Fruit fly (Drosophila melanogaster): ENCODE results near the gene CG13049.

- no peak for TF ChIP-seq pan (optimal IDR thresholded peaks at IDR 0.05)
- TF ChIP-seq Dll (optimal IDR thresholded peaks at IDR 0.05): no peak
- TF ChIP-seq CG8478 (optimal IDR thresholded peaks at IDR 0.05): no peak
- TF ChIP-seq EcR (GFP tag; optimal IDR thresholded peaks at IDR 0.05): no peak
- no peak for TF ChIP-seq usp (GFP tag; optimal IDR thresholded peaks at IDR 0.05)
- TF ChIP-seq psq (optimal IDR thresholded peaks at IDR 0.05): no peak
These were observed 28.2 kb upstream of the CG13049 start for dm6 chr3L:16309972-16310371.
